Fruit fly (Drosophila melanogaster): Measurements from ENCODE around the gene CG14671.

DNA sequence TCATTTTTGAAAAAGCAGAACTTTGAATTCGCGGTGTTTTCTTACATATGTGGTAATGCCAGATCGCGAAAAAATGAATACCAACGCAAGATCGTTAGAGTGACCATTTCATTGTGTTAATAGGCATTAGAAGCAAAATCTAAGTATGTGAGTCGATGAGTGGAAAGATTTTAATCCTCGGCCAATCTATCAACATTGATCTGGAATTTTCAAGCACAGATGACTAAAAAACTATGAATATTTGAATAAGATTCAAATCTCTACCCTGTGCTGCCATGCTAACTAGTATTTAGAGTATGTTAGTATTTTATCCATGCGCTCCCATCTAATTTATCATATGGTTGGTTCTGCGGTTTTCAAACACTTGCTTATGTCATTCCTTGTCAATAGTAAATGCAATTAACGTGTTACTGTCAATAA, 48.0 kb downstream of the CG14671 start:
- TF ChIP-seq usp (GFP tag; optimal IDR thresholded peaks at IDR 0.05) (no peak), Vsx2 (GFP tag; optimal IDR thresholded peaks at IDR 0.05; ENCODE audit: partially characterized antibody) (no peak), OdsH (GFP tag; optimal IDR thresholded peaks at IDR 0.05) (no peak)
